Fruit fly (Drosophila melanogaster) whole organism, embryonic: ENCODE measurements around the gene rin.
A peak's percentile ranks its signal among the peaks of the same experiment; 100 is the strongest.

Experiments used
- Adf1 ChIP-seq: fragments of 200-800 bp; sonication (Bioruptor generic); IDR thresholded peaks from 2 replicates; pipeline ENCODE4 v1.3.6; 2022; ENCODE audit warnings: missing biosample characterization, missing genetic modification characterization
- B-H1 ChIP-seq: fragments of 200-800 bp; sonication (Bioruptor generic); IDR thresholded peaks from 3 replicates; pipeline ENCODE4 v1.3.6; 2022; ENCODE audit warnings: missing biosample characterization, missing genetic modification characterization
- CG11695 ChIP-seq: fragments of 200-800 bp; sonication (Bioruptor generic); IDR thresholded peaks from 3 replicates; pipeline ENCODE4 v1.3.6; 2022; ENCODE audit warnings: missing biosample characterization, missing genetic modification characterization
- CG12104 ChIP-seq: fragments of 200-800 bp; sonication (Bioruptor generic); optimal IDR thresholded peaks from 3 replicates; lab custom pipeline; 2016; ENCODE audit warnings: missing biosample characterization, missing genetic modification characterization
- CG12155 ChIP-seq: fragments of 200-800 bp; sonication (Bioruptor generic); optimal IDR thresholded peaks from 3 replicates; lab custom pipeline; 2016; ENCODE audit warnings: missing biosample characterization, missing genetic modification characterization
- CG14014 ChIP-seq: fragments of 200-800 bp; sonication (Bioruptor generic); IDR thresholded peaks from 2 replicates; pipeline ENCODE4 v1.3.6; 2022; ENCODE audit warnings: missing biosample characterization, missing genetic modification characterization
- CG14860 ChIP-seq: fragments of 200-800 bp; sonication (Bioruptor generic); IDR thresholded peaks from 3 replicates; pipeline ENCODE4 v1.3.6; 2022; ENCODE audit warnings: missing biosample characterization, missing genetic modification characterization; ENCODE audit not compliant: partially characterized antibody
- CG15011 ChIP-seq: fragments of 200-800 bp; sonication (Bioruptor generic); optimal IDR thresholded peaks from 3 replicates; lab custom pipeline; 2018; ENCODE audit warnings: missing biosample characterization, mild to moderate bottlenecking, missing genetic modification characterization
- CG15479 ChIP-seq: fragments of 200-800 bp; sonication (Bioruptor generic); optimal IDR thresholded peaks from 3 replicates; lab custom pipeline; 2019; ENCODE audit warnings: missing biosample characterization, mild to moderate bottlenecking, missing genetic modification characterization, moderate library complexity
- CG17328 ChIP-seq: fragments of 200-800 bp; sonication (Bioruptor generic); IDR thresholded peaks from 2 replicates; pipeline ENCODE4 v1.3.6; 2022; ENCODE audit warnings: missing biosample characterization, missing genetic modification characterization
- CG17359 ChIP-seq: fragments of 200-800 bp; sonication (Bioruptor generic); optimal IDR thresholded peaks from 3 replicates; lab custom pipeline; 2018; ENCODE audit warnings: missing biosample characterization, mild to moderate bottlenecking, missing genetic modification characterization, moderate library complexity
- CG17912 ChIP-seq: fragments of 200-800 bp; sonication (Bioruptor generic); optimal IDR thresholded peaks from 2 replicates; lab custom pipeline; 2018; ENCODE audit warnings: missing biosample characterization, mild to moderate bottlenecking, missing genetic modification characterization
- CG18764 ChIP-seq: fragments of 200-800 bp; sonication (Bioruptor generic); optimal IDR thresholded peaks from 3 replicates; lab custom pipeline; 2016; ENCODE audit warnings: missing biosample characterization, missing genetic modification characterization
- CG2202 ChIP-seq: fragments of 200-800 bp; sonication (Bioruptor generic); optimal IDR thresholded peaks from 2 replicates; lab custom pipeline; 2018; ENCODE audit warnings: missing biosample characterization, mild to moderate bottlenecking, missing genetic modification characterization
- CG34224 ChIP-seq: fragments of 200-800 bp; sonication (Bioruptor generic); IDR thresholded peaks from 3 replicates; pipeline ENCODE4 v1.3.6; 2022; ENCODE audit warnings: missing biosample characterization, missing genetic modification characterization; ENCODE audit not compliant: partially characterized antibody
- CG34422 ChIP-seq: fragments of 200-800 bp; sonication (Bioruptor generic); IDR thresholded peaks from 3 replicates; pipeline ENCODE4 v1.3.6; 2022; ENCODE audit warnings: missing biosample characterization, missing genetic modification characterization
- CG42726 ChIP-seq: fragments of 200-800 bp; sonication (Bioruptor generic); IDR thresholded peaks from 2 replicates; pipeline ENCODE4 v1.3.6; 2022; ENCODE audit warnings: missing biosample characterization, missing genetic modification characterization; ENCODE audit not compliant: partially characterized antibody
- CG8478 ChIP-seq: fragments of >200 bp; optimal IDR thresholded peaks from 2 replicates; lab custom pipeline; 2018
- CG9727 ChIP-seq: fragments of 200-800 bp; sonication (Bioruptor generic); optimal IDR thresholded peaks from 3 replicates; lab custom pipeline; 2017; ENCODE audit warnings: missing biosample characterization, mild to moderate bottlenecking, missing genetic modification characterization
- CrebB ChIP-seq: fragments of 200-800 bp; sonication (Bioruptor generic); optimal IDR thresholded peaks from 3 replicates; lab custom pipeline; 2018; ENCODE audit warnings: missing biosample characterization, mild to moderate bottlenecking, missing genetic modification characterization
- Eip74EF ChIP-seq, 2 experiments: fragments of 200-800 bp in 1 of 2; fragments of >200 bp in 1 of 2; sonication (Bioruptor generic) in 1 of 2; optimal IDR thresholded peaks; 2 replicates each; lab custom pipeline; 2017 to 2019; ENCODE audit warnings: missing biosample characterization in 2 of 2, missing genetic modification characterization in 2 of 2, mild to moderate bottlenecking in 1 of 2, moderate library complexity in 1 of 2
- Hand ChIP-seq: fragments of 200-800 bp; sonication (Bioruptor generic); optimal IDR thresholded peaks from 2 replicates; lab custom pipeline; 2017; ENCODE audit warnings: mild to moderate bottlenecking, missing biosample characterization, missing genetic modification reagents, missing genetic modification characterization
- Jarid2 ChIP-seq: fragments of 200-800 bp; sonication (Bioruptor generic); optimal IDR thresholded peaks from 3 replicates; lab custom pipeline; 2017; ENCODE audit warnings: mild to moderate bottlenecking, missing biosample characterization, missing genetic modification reagents, missing genetic modification characterization
- Lpt ChIP-seq: fragments of >200 bp; optimal IDR thresholded peaks from 2 replicates; lab custom pipeline; 2018; ENCODE audit warnings: missing biosample characterization, missing genetic modification characterization
- Sox102F ChIP-seq: fragments of 200-800 bp; sonication (Bioruptor generic); optimal IDR thresholded peaks from 2 replicates; lab custom pipeline; 2018; ENCODE audit warnings: missing biosample characterization, mild to moderate bottlenecking, missing genetic modification characterization, moderate library complexity
- Ssrp ChIP-seq: fragments of 200-800 bp; sonication (Bioruptor generic); optimal IDR thresholded peaks from 2 replicates; lab custom pipeline; 2018; ENCODE audit warnings: missing biosample characterization, mild to moderate bottlenecking, missing genetic modification characterization, moderate library complexity
- Vsx1 ChIP-seq: fragments of 200-800 bp; sonication (Bioruptor generic); optimal IDR thresholded peaks from 2 replicates; lab custom pipeline; 2017; ENCODE audit warnings: missing biosample characterization, mild to moderate bottlenecking, missing genetic modification characterization, missing genetic modification reagents
- ab ChIP-seq: fragments of 200-800 bp; sonication (Bioruptor generic); optimal IDR thresholded peaks from 2 replicates; lab custom pipeline; 2016; ENCODE audit warnings: missing biosample characterization, missing genetic modification characterization
- bcd ChIP-seq: fragments of 200-800 bp; sonication (Bioruptor generic); optimal IDR thresholded peaks from 2 replicates; lab custom pipeline; 2017; ENCODE audit warnings: missing biosample characterization, mild to moderate bottlenecking, missing genetic modification characterization
- caup ChIP-seq: fragments of 200-800 bp; sonication (Bioruptor generic); optimal IDR thresholded peaks from 3 replicates; lab custom pipeline; 2017; ENCODE audit warnings: missing biosample characterization, mild to moderate bottlenecking, missing genetic modification characterization, moderate library complexity; ENCODE audit not compliant: severe bottlenecking
- dm ChIP-seq: fragments of 200-800 bp; sonication (Bioruptor generic); optimal IDR thresholded peaks from 3 replicates; lab custom pipeline; 2016; ENCODE audit warnings: missing biosample characterization, missing genetic modification characterization
- esg ChIP-seq: fragments of 200-800 bp; sonication (Bioruptor generic); conservative IDR thresholded peaks from 2 replicates; pipeline ENCODE4 v1.3.6; 2022; ENCODE audit warnings: missing biosample characterization, missing genetic modification characterization
- gem ChIP-seq: fragments of 200-800 bp; sonication (Bioruptor generic); optimal IDR thresholded peaks from 2 replicates; lab custom pipeline; 2019; ENCODE audit warnings: missing biosample characterization, mild to moderate bottlenecking, missing genetic modification characterization, moderate library complexity
- hb ChIP-seq: fragments of 200-800 bp; sonication (Bioruptor generic); IDR thresholded peaks from 3 replicates; pipeline ENCODE4 v1.3.6; 2022; ENCODE audit warnings: missing biosample characterization, missing genetic modification characterization; ENCODE audit not compliant: partially characterized antibody
- hkb ChIP-seq, 2 experiments: fragments of 200-800 bp in 1 of 2; fragments of >200 bp in 1 of 2; sonication (Bioruptor generic) in 1 of 2; IDR thresholded peaks in 1 of 2; optimal IDR thresholded peaks in 1 of 2; 2 replicates each; pipeline versions ENCODE4 v1.3.6 to Lab custom; 2017 to 2022; ENCODE audit warnings: missing biosample characterization in 1 of 2, missing genetic modification characterization in 1 of 2
- hth ChIP-seq: fragments of >200 bp; optimal IDR thresholded peaks from 2 replicates; lab custom pipeline; 2017; ENCODE audit warnings: inconsistent platforms
- insv ChIP-seq, 2 experiments: fragments of 200-800 bp; sonication (Bioruptor generic); optimal IDR thresholded peaks; 3 replicates each; lab custom pipeline; 2016 to 2018; ENCODE audit warnings: missing biosample characterization in 2 of 2, missing genetic modification characterization in 2 of 2
- kay ChIP-seq: fragments of 200-800 bp; sonication (Bioruptor generic); optimal IDR thresholded peaks from 2 replicates; lab custom pipeline; 2016; ENCODE audit warnings: missing biosample characterization, missing genetic modification characterization
- lola ChIP-seq, 3 experiments: fragments of >200 bp in 2 of 3; fragments of 200-800 bp in 1 of 3; sonication (Bioruptor generic) in 1 of 3; optimal IDR thresholded peaks; 2 replicates each; lab custom pipeline; 2017 to 2019; ENCODE audit warnings: missing biosample characterization in 3 of 3, missing genetic modification characterization in 3 of 3, mild to moderate bottlenecking in 1 of 3, moderate library complexity in 1 of 3
- nerfin-2 ChIP-seq: fragments of 200-800 bp; sonication (Bioruptor generic); IDR thresholded peaks from 2 replicates; pipeline ENCODE4 v1.3.6; 2022; ENCODE audit warnings: missing biosample characterization, missing genetic modification characterization; ENCODE audit not compliant: partially characterized antibody
- slbo ChIP-seq: fragments of 200-800 bp; sonication (Bioruptor generic); IDR thresholded peaks from 2 replicates; pipeline ENCODE4 v1.3.6; 2022; ENCODE audit warnings: missing biosample characterization, missing genetic modification characterization
- sna ChIP-seq: fragments of 200-800 bp; sonication (Bioruptor generic); IDR thresholded peaks from 2 replicates; pipeline ENCODE4 v1.3.6; 2022; ENCODE audit warnings: missing biosample characterization, missing genetic modification characterization; ENCODE audit not compliant: partially characterized antibody
- sug ChIP-seq: fragments of 200-800 bp; optimal IDR thresholded peaks from 2 replicates; lab custom pipeline; 2019; ENCODE audit warnings: missing biosample characterization, mild to moderate bottlenecking, missing genetic modification characterization, moderate library complexity
- tap ChIP-seq: fragments of 200-800 bp; optimal IDR thresholded peaks from 3 replicates; lab custom pipeline; 2019; ENCODE audit warnings: missing biosample characterization, mild to moderate bottlenecking, missing genetic modification characterization, moderate library complexity
- tna ChIP-seq: fragments of 200-800 bp; sonication (Bioruptor generic); IDR thresholded peaks from 2 replicates; pipeline ENCODE4 v1.3.6; 2022; ENCODE audit warnings: missing biosample characterization, missing genetic modification characterization; ENCODE audit not compliant: partially characterized antibody
- vfl ChIP-seq: fragments of 200-800 bp; sonication (Bioruptor generic); optimal IDR thresholded peaks from 2 replicates; lab custom pipeline; 2016; ENCODE audit warnings: missing biosample characterization, missing genetic modification characterization
- vnd ChIP-seq: fragments of 200-800 bp; sonication (Bioruptor generic); IDR thresholded peaks from 3 replicates; pipeline ENCODE4 v1.3.6; 2022; ENCODE audit warnings: missing biosample characterization, missing genetic modification characterization; ENCODE audit not compliant: partially characterized antibody

Gene rin

DNA sequence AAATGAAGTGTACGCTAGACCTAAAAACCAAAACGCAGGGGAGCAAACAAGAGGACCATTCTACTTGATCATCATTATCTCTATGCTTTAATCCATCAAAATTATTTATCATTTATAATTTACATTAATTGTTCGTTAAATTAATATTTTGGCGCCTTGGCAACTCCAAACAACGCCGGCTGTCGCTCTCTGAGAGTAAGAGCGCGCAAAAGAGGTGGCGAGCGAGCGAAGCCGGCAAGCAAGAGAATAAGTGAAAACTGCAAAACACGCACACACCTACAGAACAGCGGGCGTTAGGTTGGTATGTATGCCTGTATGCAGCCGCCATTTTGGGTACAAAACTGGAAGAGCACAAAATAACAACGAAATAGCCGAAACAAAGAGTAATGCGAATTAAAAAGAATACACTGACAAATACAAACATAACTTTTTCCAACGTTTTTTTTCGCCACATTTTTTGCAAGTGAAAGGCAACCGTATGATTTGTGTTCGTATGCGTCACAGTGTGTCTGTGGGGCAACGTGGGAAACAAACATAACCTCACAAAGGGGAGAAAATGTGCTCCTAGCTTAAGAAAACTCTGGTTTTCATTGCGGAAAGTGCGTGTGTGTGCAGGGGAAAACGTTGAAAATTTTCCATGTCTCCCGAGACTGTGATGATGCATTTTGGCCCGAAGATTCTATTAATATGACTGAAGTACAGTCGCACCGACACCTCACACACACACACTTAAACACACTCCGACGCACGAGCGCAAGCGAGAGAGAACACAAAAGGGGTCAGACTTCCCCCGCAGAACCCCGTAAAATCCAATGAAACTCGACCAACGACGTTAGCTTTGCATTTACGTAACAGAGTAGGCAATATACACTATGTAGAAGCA, 1.8 kb upstream of the rin start (continued):
- TF ChIP-seq CG15011 (GFP tag; lab: Kevin White, UChicago) (peak; percentile 8), lola (GFP tag; optimal IDR thresholded peaks at IDR 0.05; lab: Kevin White, UChicago) (no peak), CrebB (tag; lab: Kevin White, UChicago) (no peak), Jarid2 (GFP tag; lab: Kevin White, UChicago) (no peak), CG9727 (GFP tag; lab: Kevin White, UChicago) (no peak), CG2202 (tag; lab: Kevin White, UChicago) (no peak), B-H1 (GFP tag; lab: Robert Waterston, UW) (peak; percentile 27; the same call in 1 of the 3 replicates), Vsx1 (GFP tag; lab: Kevin White, UChicago) (peak; percentile 7), CG17912 (no peak), hb (GFP tag; lab: Robert Waterston, UW) (no peak), Adf1 (GFP tag; lab: Robert Waterston, UW) (no peak; the same call in 1 of the 2 replicates), kay (GFP tag; lab: Kevin White, UChicago) (peak; percentile 6), gem (tag; lab: Kevin White, UChicago) (peak; percentile 62), nerfin-2 (GFP tag; lab: Robert Waterston, UW) (no peak), CG8478 (lab: Kevin White, UChicago) (no peak), tna (GFP tag; lab: Robert Waterston, UW) (no peak), hth (lab: Kevin White, UChicago) (no peak), Sox102F (GFP tag; lab: Kevin White, UChicago) (no peak), CG17359 (tag; lab: Kevin White, UChicago) (peak; percentile 63), bcd (GFP tag; lab: Kevin White, UChicago) (no peak), esg (GFP tag; lab: Robert Waterston, UW) (peak; percentile 6; the same call in 1 of the 2 replicates), Hand (GFP tag; lab: Kevin White, UChicago) (no peak), Eip74EF (GFP tag; optimal IDR thresholded peaks at IDR 0.05; lab: Kevin White, UChicago) (no peak), CG11695 (peak; percentile 42; the same call in 1 of the 3 replicates), CG14860 (no peak), hkb (optimal IDR thresholded peaks at IDR 0.05; lab: Kevin White, UChicago) (no peak), hkb (GFP tag; IDR thresholded peaks at IDR 0.05; lab: Robert Waterston, UW) (peak; percentile 59), vfl (GFP tag; lab: Kevin White, UChicago) (peak; percentile 32), sna (no peak), CG15479 (GFP tag; lab: Kevin White, UChicago) (peak; percentile 8), dm (GFP tag; lab: Kevin White, UChicago) (peak; percentile 98), insv (GFP tag; optimal IDR thresholded peaks at IDR 0.05; lab: Kevin White, UChicago) (peak in 1 of 2 experiments; percentile 33), slbo (GFP tag; lab: Robert Waterston, UW) (no peak), Ssrp (tag; lab: Kevin White, UChicago) (no peak), CG12104 (GFP tag; lab: Kevin White, UChicago) (no peak), caup (peak; percentile 4), CG18764 (GFP tag; lab: Kevin White, UChicago) (no peak), tap (tag; lab: Kevin White, UChicago) (no peak), CG17328 (GFP tag; lab: Robert Waterston, UW) (no peak), CG42726 (GFP tag; lab: Robert Waterston, UW) (no peak), CG34422 (GFP tag; lab: Robert Waterston, UW) (peak; percentile 84; the same call in 1 of the 3 replicates), CG34224 (GFP tag; lab: Robert Waterston, UW) (peak; percentile 52; the same call in 2 of the 3 replicates), sug (peak; percentile 41), vnd (GFP tag; lab: Robert Waterston, UW) (no peak), Lpt (GFP tag; lab: Kevin White, UChicago) (no peak), CG12155 (GFP tag; lab: Kevin White, UChicago) (no peak), ab (GFP tag; lab: Kevin White, UChicago) (no peak), CG14014 (GFP tag; lab: Robert Waterston, UW) (peak; percentile 53; the same call in 1 of the 2 replicates)
